Worm (Caenorhabditis elegans) whole organism, L3 larva: ENCODE data around the gene lev-9.

Experiments used
- R02D3.7 ChIP-seq: fragments of 150-350 bp; optimal IDR thresholded peaks from 2 replicates; lab custom pipeline; 2014; ENCODE audit warnings: missing biosample characterization, missing genetic modification characterization
- ceh-16 ChIP-seq: sonication (generic microtip); optimal IDR thresholded peaks from 2 replicates; lab custom pipeline; 2017; ENCODE audit warnings: missing biosample characterization, missing genetic modification characterization
- ceh-28 ChIP-seq: fragments of 150-350 bp; optimal IDR thresholded peaks from 2 replicates; lab custom pipeline; 2014; ENCODE audit warnings: missing biosample characterization, missing genetic modification reagents, missing genetic modification characterization
- ceh-9 ChIP-seq: sonication (generic microtip); optimal IDR thresholded peaks from 2 replicates; lab custom pipeline; 2018; ENCODE audit warnings: missing biosample characterization, missing genetic modification characterization
- daf-12 ChIP-seq: fragments of 150-350 bp; optimal IDR thresholded peaks from 2 replicates; lab custom pipeline; 2014; ENCODE audit warnings: missing biosample characterization, missing genetic modification reagents, missing genetic modification characterization
- elt-3 ChIP-seq, 3 experiments: fragments of 150-350 bp in 1 of 3; sonication (generic microtip) in 2 of 3; optimal IDR thresholded peaks; 2 replicates in 2 of 3; 4 replicates in 1 of 3; lab custom pipeline; 2014 to 2017; ENCODE audit warnings: missing biosample characterization in 3 of 3, missing genetic modification characterization in 3 of 3
- fkh-10 ChIP-seq: sonication (generic microtip); optimal IDR thresholded peaks from 2 replicates; lab custom pipeline; 2017; ENCODE audit warnings: missing biosample characterization, missing genetic modification reagents, missing genetic modification characterization
- lsy-12 ChIP-seq: sonication (generic microtip); optimal IDR thresholded peaks from 2 replicates; lab custom pipeline; 2016; ENCODE audit warnings: mild to moderate bottlenecking, missing genetic modification characterization, missing compliant biosample characterization
- nhr-237 ChIP-seq: fragments of 150-350 bp; optimal IDR thresholded peaks from 2 replicates; lab custom pipeline; 2014; ENCODE audit warnings: missing biosample characterization, missing genetic modification characterization
- nhr-28 ChIP-seq: fragments of 150-350 bp; optimal IDR thresholded peaks from 2 replicates; lab custom pipeline; 2014; ENCODE audit warnings: missing biosample characterization, missing genetic modification characterization
- pha-4 ChIP-seq: fragments of 150-350 bp; optimal IDR thresholded peaks from 2 replicates; lab custom pipeline; 2014; ENCODE audit warnings: missing biosample characterization, missing genetic modification reagents, missing genetic modification characterization
- sea-2 ChIP-seq: fragments of 150-350 bp; sonication (generic microtip); optimal IDR thresholded peaks from 4 replicates; lab custom pipeline; 2014; ENCODE audit warnings: missing biosample characterization, missing genetic modification reagents, missing genetic modification characterization
- ztf-4 ChIP-seq: fragments of 150-350 bp; optimal IDR thresholded peaks from 2 replicates; lab custom pipeline; 2014; ENCODE audit warnings: missing biosample characterization, missing genetic modification characterization

- TF ChIP-seq daf-12 (tag; lab: Kevin White, UChicago) (no peak), ceh-9 (tag; lab: Kevin White, UChicago) (no peak), fkh-10 (no peak), ceh-28 (no peak), nhr-237 (tag; lab: Kevin White, UChicago) (no peak), nhr-28 (no peak), ceh-16 (tag; lab: Kevin White, UChicago) (no peak), R02D3.7 (no peak), lsy-12 (tag; lab: Kevin White, UChicago) (no peak), pha-4 (no peak), ztf-4 (tag; lab: Kevin White, UChicago) (no peak), elt-3 (tag; optimal IDR thresholded peaks at IDR 0.05; lab: Kevin White, UChicago) (no peak), sea-2 (GFP tag; lab: Kevin White, UChicago) (no peak)
These were observed 33.1 kb downstream of the lev-9 start for ce11 chrX:6258409-6258808.
